Worm (Caenorhabditis elegans): ENCODE results near the gene knl-1.
A peak's percentile ranks its signal among the peaks of the same experiment; 100 is the strongest.

- TF ChIP-seq blmp-1 (tag; optimal IDR thresholded peaks at IDR 0.05; ENCODE audit: insufficient read depth) (no peak), nhr-10 (tag; optimal IDR thresholded peaks at IDR 0.05) (no peak), mab-5 (tag; optimal IDR thresholded peaks at IDR 0.05) (no peak), nhr-237 (tag; optimal IDR thresholded peaks at IDR 0.05) (no peak), nhr-11 (tag; optimal IDR thresholded peaks at IDR 0.05) (no peak), snpc-4 (tag; optimal IDR thresholded peaks at IDR 0.05) (no peak), C34F6.9 (tag; optimal IDR thresholded peaks at IDR 0.05) (peak; percentile 17), unc-39 (tag; optimal IDR thresholded peaks at IDR 0.05) (no peak)
Measured at ce11 chrIII:8211562-8211961, 38.9 kb upstream of the knl-1 start.

Measured in whole organism, L2 larva.